Fruit fly (Drosophila melanogaster) whole organism, embryonic: Measurements from ENCODE around the gene CG17839.
A peak's percentile ranks its signal among the peaks of the same experiment; 100 is the strongest.

Experiments used
- Ada2b ChIP-seq: fragments of 200-800 bp; sonication (Bioruptor generic); IDR thresholded peaks from 2 replicates; pipeline ENCODE4 v1.3.6; 2022; ENCODE audit warnings: missing biosample characterization, missing genetic modification characterization
- B-H1 ChIP-seq: fragments of 200-800 bp; sonication (Bioruptor generic); IDR thresholded peaks from 3 replicates; pipeline ENCODE4 v1.3.6; 2022; ENCODE audit warnings: missing biosample characterization, missing genetic modification characterization
- CG10147 ChIP-seq: fragments of 200-800 bp; sonication (Bioruptor generic); optimal IDR thresholded peaks from 2 replicates; lab custom pipeline; 2019; ENCODE audit warnings: missing biosample characterization, mild to moderate bottlenecking, missing genetic modification characterization, moderate library complexity
- CG10431 ChIP-seq: fragments of 200-800 bp; sonication (Bioruptor generic); optimal IDR thresholded peaks from 3 replicates; lab custom pipeline; 2018; ENCODE audit warnings: missing biosample characterization, mild to moderate bottlenecking, missing genetic modification characterization
- CG10543 ChIP-seq: fragments of 200-800 bp; sonication (Bioruptor generic); optimal IDR thresholded peaks from 3 replicates; lab custom pipeline; 2017; ENCODE audit warnings: missing biosample characterization, mild to moderate bottlenecking, missing genetic modification characterization, moderate library complexity
- CG10654 ChIP-seq: fragments of 200-800 bp; sonication (Bioruptor generic); optimal IDR thresholded peaks from 2 replicates; lab custom pipeline; 2016; ENCODE audit warnings: missing biosample characterization, missing genetic modification characterization
- CG11695 ChIP-seq: fragments of 200-800 bp; sonication (Bioruptor generic); IDR thresholded peaks from 3 replicates; pipeline ENCODE4 v1.3.6; 2022; ENCODE audit warnings: missing biosample characterization, missing genetic modification characterization
- CG11696 ChIP-seq: fragments of 200-800 bp; sonication (Bioruptor generic); IDR thresholded peaks from 2 replicates; pipeline ENCODE4 v1.3.6; 2022; ENCODE audit warnings: missing biosample characterization, missing genetic modification characterization
- CG12236 ChIP-seq: fragments of 200-800 bp; sonication (Bioruptor generic); optimal IDR thresholded peaks from 2 replicates; lab custom pipeline; 2016; ENCODE audit warnings: missing biosample characterization, missing genetic modification characterization
- CG14860 ChIP-seq: fragments of 200-800 bp; sonication (Bioruptor generic); IDR thresholded peaks from 3 replicates; pipeline ENCODE4 v1.3.6; 2022; ENCODE audit warnings: missing biosample characterization, missing genetic modification characterization; ENCODE audit not compliant: partially characterized antibody
- CG15011 ChIP-seq: fragments of 200-800 bp; sonication (Bioruptor generic); optimal IDR thresholded peaks from 3 replicates; lab custom pipeline; 2018; ENCODE audit warnings: missing biosample characterization, mild to moderate bottlenecking, missing genetic modification characterization
- CG17359 ChIP-seq: fragments of 200-800 bp; sonication (Bioruptor generic); optimal IDR thresholded peaks from 3 replicates; lab custom pipeline; 2018; ENCODE audit warnings: missing biosample characterization, mild to moderate bottlenecking, missing genetic modification characterization, moderate library complexity
- CG17568 ChIP-seq: fragments of 200-800 bp; sonication (Bioruptor generic); optimal IDR thresholded peaks from 2 replicates; lab custom pipeline; 2018; ENCODE audit warnings: missing biosample characterization, mild to moderate bottlenecking, missing genetic modification characterization, moderate library complexity
- CG2678 ChIP-seq: fragments of 200-800 bp; sonication (Bioruptor generic); optimal IDR thresholded peaks from 3 replicates; lab custom pipeline; 2019; ENCODE audit warnings: missing biosample characterization, mild to moderate bottlenecking, missing genetic modification characterization, moderate library complexity
- CG31365 ChIP-seq: fragments of 200-800 bp; sonication (Bioruptor generic); optimal IDR thresholded peaks from 2 replicates; lab custom pipeline; 2018; ENCODE audit warnings: missing biosample characterization, mild to moderate bottlenecking, missing genetic modification characterization
- CG31388 ChIP-seq: fragments of 200-800 bp; sonication (Bioruptor generic); optimal IDR thresholded peaks from 2 replicates; lab custom pipeline; 2016; ENCODE audit warnings: missing biosample characterization, missing genetic modification characterization
- CG32532 ChIP-seq: fragments of 200-800 bp; sonication (Bioruptor generic); IDR thresholded peaks from 2 replicates; pipeline ENCODE4 v1.3.6; 2022; ENCODE audit warnings: missing biosample characterization, missing genetic modification characterization
- CG4424 ChIP-seq: fragments of 200-800 bp; sonication (Bioruptor generic); optimal IDR thresholded peaks from 3 replicates; lab custom pipeline; 2016; ENCODE audit warnings: missing biosample characterization, missing genetic modification characterization
- CG4820 ChIP-seq: fragments of 200-800 bp; sonication (Bioruptor generic); optimal IDR thresholded peaks from 3 replicates; lab custom pipeline; 2016; ENCODE audit warnings: missing biosample characterization, missing genetic modification characterization
- CG6254 ChIP-seq: fragments of 200-800 bp; sonication (Bioruptor generic); optimal IDR thresholded peaks from 3 replicates; lab custom pipeline; 2017; ENCODE audit warnings: mild to moderate bottlenecking, missing biosample characterization, missing genetic modification reagents, missing genetic modification characterization
- CG6654 ChIP-seq: fragments of 200-800 bp; sonication (Bioruptor generic); optimal IDR thresholded peaks from 2 replicates; lab custom pipeline; 2017; ENCODE audit warnings: missing biosample characterization, mild to moderate bottlenecking, missing genetic modification characterization
- CG6813 ChIP-seq: fragments of 200-800 bp; sonication (Bioruptor generic); optimal IDR thresholded peaks from 2 replicates; lab custom pipeline; 2017; ENCODE audit warnings: missing biosample characterization, missing genetic modification characterization, mild to moderate bottlenecking, moderate library complexity, missing genetic modification reagents
- CG8089 ChIP-seq: fragments of 200-800 bp; sonication (Bioruptor generic); optimal IDR thresholded peaks from 3 replicates; lab custom pipeline; 2016; ENCODE audit warnings: missing biosample characterization, missing genetic modification characterization
- CG8359 ChIP-seq: fragments of 200-800 bp; sonication (Bioruptor generic); optimal IDR thresholded peaks from 2 replicates; lab custom pipeline; 2017; ENCODE audit warnings: missing biosample characterization, mild to moderate bottlenecking, missing genetic modification characterization, borderline replicate concordance
- CG9727 ChIP-seq: fragments of 200-800 bp; sonication (Bioruptor generic); optimal IDR thresholded peaks from 3 replicates; lab custom pipeline; 2017; ENCODE audit warnings: missing biosample characterization, mild to moderate bottlenecking, missing genetic modification characterization
- CG9932 ChIP-seq: fragments of 200-800 bp; sonication (Bioruptor generic); IDR thresholded peaks from 2 replicates; pipeline ENCODE4 v1.3.6; 2022; ENCODE audit warnings: missing biosample characterization, missing genetic modification characterization
- CrebB ChIP-seq: fragments of 200-800 bp; sonication (Bioruptor generic); optimal IDR thresholded peaks from 3 replicates; lab custom pipeline; 2018; ENCODE audit warnings: missing biosample characterization, mild to moderate bottlenecking, missing genetic modification characterization
- Dbx ChIP-seq: fragments of 200-800 bp; sonication (Bioruptor generic); IDR thresholded peaks from 3 replicates; pipeline ENCODE4 v1.3.6; 2022; ENCODE audit warnings: missing biosample characterization, missing genetic modification characterization
- Dip3 ChIP-seq: fragments of 200-800 bp; sonication (Bioruptor generic); optimal IDR thresholded peaks from 3 replicates; lab custom pipeline; 2016; ENCODE audit warnings: missing biosample characterization, missing genetic modification characterization
- Ets65A ChIP-seq: fragments of 200-800 bp; sonication (Bioruptor generic); peaks from one replicate; lab custom pipeline; 2016; ENCODE audit warnings: missing biosample characterization, missing genetic modification characterization
- Fer3 ChIP-seq: fragments of 200-800 bp; sonication (Bioruptor generic); optimal IDR thresholded peaks from 2 replicates; lab custom pipeline; 2018; ENCODE audit warnings: missing biosample characterization, mild to moderate bottlenecking, missing genetic modification characterization, moderate library complexity
- Poxn ChIP-seq: fragments of 200-800 bp; sonication (Bioruptor generic); IDR thresholded peaks from 2 replicates; pipeline ENCODE4 v1.3.6; 2022; ENCODE audit warnings: missing biosample characterization, missing genetic modification characterization
- Trl ChIP-seq, 3 experiments: fragments of >200 bp in 2 of 3; fragments of 200-800 bp in 1 of 3; sonication (Bioruptor generic) in 1 of 3; optimal IDR thresholded peaks; 2 replicates in 1 of 3; 3 replicates in 2 of 3; lab custom pipeline; 2016 to 2017; ENCODE audit warnings: missing biosample characterization in 1 of 3, missing genetic modification characterization in 1 of 3
- Xbp1 ChIP-seq: fragments of 200-800 bp; sonication (Bioruptor generic); optimal IDR thresholded peaks from 3 replicates; lab custom pipeline; 2016; ENCODE audit warnings: missing biosample characterization, mild to moderate bottlenecking, missing genetic modification characterization
- ab ChIP-seq: fragments of 200-800 bp; sonication (Bioruptor generic); optimal IDR thresholded peaks from 2 replicates; lab custom pipeline; 2016; ENCODE audit warnings: missing biosample characterization, missing genetic modification characterization
- al ChIP-seq: fragments of 200-800 bp; sonication (Bioruptor generic); IDR thresholded peaks from 2 replicates; pipeline ENCODE4 v1.3.6; 2022; ENCODE audit warnings: missing biosample characterization, missing genetic modification characterization
- ap ChIP-seq: fragments of 200-800 bp; sonication (Bioruptor generic); IDR thresholded peaks from 2 replicates; pipeline ENCODE4 v1.3.6; 2022; ENCODE audit warnings: missing biosample characterization, missing genetic modification characterization
- ara ChIP-seq: fragments of 200-800 bp; sonication (Bioruptor generic); IDR thresholded peaks from 2 replicates; pipeline ENCODE4 v1.3.6; 2022; ENCODE audit warnings: missing biosample characterization, missing genetic modification characterization
- ci ChIP-seq: fragments of 200-800 bp; sonication (Bioruptor generic); IDR thresholded peaks from 3 replicates; pipeline ENCODE4 v1.3.6; 2022; ENCODE audit warnings: missing biosample characterization, missing genetic modification characterization
- crol ChIP-seq: fragments of 200-800 bp; sonication (Bioruptor generic); IDR thresholded peaks from 2 replicates; pipeline ENCODE4 v1.3.6; 2022; ENCODE audit warnings: missing biosample characterization, missing genetic modification characterization
- emc ChIP-seq: fragments of 200-800 bp; sonication (Bioruptor generic); optimal IDR thresholded peaks from 2 replicates; lab custom pipeline; 2016; ENCODE audit warnings: missing biosample characterization, missing genetic modification characterization
- inv ChIP-seq: fragments of 200-800 bp; sonication (Bioruptor generic); IDR thresholded peaks from 2 replicates; pipeline ENCODE4 v1.3.6; 2022; ENCODE audit warnings: missing biosample characterization, missing genetic modification characterization; ENCODE audit not compliant: partially characterized antibody
- mld ChIP-seq: fragments of 200-800 bp; sonication (Bioruptor generic); IDR thresholded peaks from 3 replicates; pipeline ENCODE4 v1.3.6; 2022; ENCODE audit warnings: missing biosample characterization, missing genetic modification characterization; ENCODE audit not compliant: partially characterized antibody
- org-1 ChIP-seq: fragments of 200-800 bp; sonication (Bioruptor generic); optimal IDR thresholded peaks from 2 replicates; lab custom pipeline; 2017; ENCODE audit warnings: missing biosample characterization, missing genetic modification characterization
- rib ChIP-seq: fragments of 200-800 bp; sonication (Bioruptor generic); IDR thresholded peaks from 2 replicates; pipeline ENCODE4 v1.3.6; 2022; ENCODE audit warnings: missing biosample characterization, missing genetic modification characterization
- sens-2 ChIP-seq: fragments of 200-800 bp; sonication (Bioruptor generic); IDR thresholded peaks from 2 replicates; pipeline ENCODE4 v1.3.6; 2022; ENCODE audit warnings: missing biosample characterization, missing genetic modification characterization
- tup ChIP-seq: fragments of 200-800 bp; sonication (Bioruptor generic); optimal IDR thresholded peaks from 2 replicates; lab custom pipeline; 2016; ENCODE audit warnings: missing biosample characterization, mild to moderate bottlenecking, missing genetic modification characterization, moderate library complexity
- zen ChIP-seq: fragments of 200-800 bp; sonication (Bioruptor generic); optimal IDR thresholded peaks from 3 replicates; lab custom pipeline; 2018; ENCODE audit warnings: missing biosample characterization, mild to moderate bottlenecking, missing genetic modification characterization, moderate library complexity

Gene CG17839

DNA sequence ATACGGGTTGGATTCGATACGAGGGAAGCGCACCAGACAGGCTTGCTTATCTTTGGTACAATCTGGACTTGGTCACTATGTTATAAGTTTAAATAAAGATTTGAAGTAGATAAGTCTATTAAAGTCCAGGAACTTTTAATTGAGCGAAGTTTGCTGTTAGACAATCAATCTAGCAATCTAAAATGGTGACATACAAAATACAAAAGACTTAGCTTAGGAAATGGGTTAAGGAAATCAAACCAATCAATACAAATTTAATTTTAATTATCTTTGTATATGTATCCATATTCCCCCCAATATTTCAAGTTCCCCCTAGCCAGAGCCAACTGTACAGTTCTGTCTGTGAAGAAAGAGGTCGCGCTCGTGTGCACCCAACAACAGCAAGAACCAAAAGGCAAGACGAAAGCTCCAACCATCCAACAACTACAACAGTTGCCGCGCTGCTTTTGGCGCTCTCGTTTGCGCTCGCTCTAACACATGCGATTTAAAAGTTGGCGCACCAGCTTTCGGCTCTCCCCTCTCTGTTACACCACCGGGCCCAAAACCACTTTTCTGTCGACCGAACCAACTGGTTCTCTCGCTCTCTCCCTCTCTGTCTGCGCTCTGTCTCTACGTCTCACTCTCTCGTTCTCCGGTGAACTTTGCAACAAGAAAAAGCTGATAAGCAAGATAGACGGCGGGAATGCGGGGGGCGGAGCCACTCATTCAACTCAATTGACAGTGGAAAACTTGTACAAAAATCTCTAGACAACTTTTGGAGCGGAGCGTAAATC, 48.8 kb upstream of the CG17839 start (continued):
- TF ChIP-seq Poxn (GFP tag; lab: Robert Waterston, UW) (peak; percentile 57), ab (peak; percentile 46), CG10654 (GFP tag; lab: Kevin White, UChicago) (peak; percentile 72), CG9727 (GFP tag; lab: Kevin White, UChicago) (peak; percentile 93), CG17359 (tag; lab: Kevin White, UChicago) (peak; percentile 87), zen (tag; lab: Kevin White, UChicago) (peak; percentile 32), CG8359 (GFP tag; lab: Kevin White, UChicago) (peak; percentile 71), CG12236 (GFP tag; lab: Kevin White, UChicago) (peak; percentile 10), org-1 (GFP tag; lab: Kevin White, UChicago) (peak; percentile 87), CG4424 (GFP tag; lab: Kevin White, UChicago) (peak; percentile 85), CG10431 (peak; percentile 43), Dip3 (GFP tag; lab: Kevin White, UChicago) (peak; percentile 80), CG31365 (peak; percentile 12), Xbp1 (peak; percentile 83), B-H1 (GFP tag; lab: Robert Waterston, UW) (peak; percentile 77), crol (GFP tag; lab: Robert Waterston, UW) (peak; percentile 99), CG9932 (GFP tag; lab: Robert Waterston, UW) (peak; percentile 86), CG10147 (GFP tag; lab: Kevin White, UChicago) (peak; percentile 81), CG4820 (peak; percentile 83), CG6654 (GFP tag; lab: Kevin White, UChicago) (peak; percentile 76), Dbx (GFP tag; lab: Robert Waterston, UW) (peak; percentile 81), inv (GFP tag; lab: Robert Waterston, UW) (no peak; the same call in 1 of the 2 replicates), mld (GFP tag; lab: Robert Waterston, UW) (no peak), CG14860 (GFP tag; lab: Robert Waterston, UW) (no peak), ci (GFP tag; lab: Robert Waterston, UW) (peak; percentile 72; the same call in 1 of the 3 replicates), ara (GFP tag; lab: Robert Waterston, UW) (no peak; the same call in 1 of the 2 replicates), CG32532 (GFP tag; lab: Robert Waterston, UW) (peak; percentile 82), al (peak; percentile 79), sens-2 (GFP tag; lab: Robert Waterston, UW) (no peak), CrebB (tag; lab: Kevin White, UChicago) (no peak), CG2678 (peak; percentile 95), CG31388 (peak; percentile 77), CG8089 (GFP tag; lab: Kevin White, UChicago) (no peak), ap (GFP tag; lab: Robert Waterston, UW) (peak; percentile 42), Trl (optimal IDR thresholded peaks at IDR 0.05; lab: Kevin White, UChicago) (peak; percentile 98 to 100), Trl (GFP tag; optimal IDR thresholded peaks at IDR 0.05; lab: Kevin White, UChicago) (no peak), CG6813 (peak; percentile 57), rib (GFP tag; lab: Robert Waterston, UW) (0 out of 2 replicates have a peak, but pooled peaks have one; percentile 48), CG6254 (GFP tag; lab: Kevin White, UChicago) (peak; percentile 60), CG17568 (GFP tag; lab: Kevin White, UChicago) (peak; percentile 83), CG15011 (GFP tag; lab: Kevin White, UChicago) (peak; percentile 86), CG11695 (peak; percentile 87; the same call in 2 of the 3 replicates), CG10543 (peak; percentile 77), emc (GFP tag; lab: Kevin White, UChicago) (peak; percentile 54), Ada2b (peak; percentile 81), Fer3 (tag; lab: Kevin White, UChicago) (peak; percentile 86), Ets65A (peak; percentile 98), CG11696 (GFP tag; lab: Robert Waterston, UW) (0 out of 2 replicates have a peak, but pooled peaks have one; percentile 19), tup (peak; percentile 55)
